Fruit fly (Drosophila melanogaster): Measurements from ENCODE around the gene CG18823.
A peak's percentile ranks its signal among the peaks of the same experiment; 100 is the strongest.

The CG18823 gene

DNA sequence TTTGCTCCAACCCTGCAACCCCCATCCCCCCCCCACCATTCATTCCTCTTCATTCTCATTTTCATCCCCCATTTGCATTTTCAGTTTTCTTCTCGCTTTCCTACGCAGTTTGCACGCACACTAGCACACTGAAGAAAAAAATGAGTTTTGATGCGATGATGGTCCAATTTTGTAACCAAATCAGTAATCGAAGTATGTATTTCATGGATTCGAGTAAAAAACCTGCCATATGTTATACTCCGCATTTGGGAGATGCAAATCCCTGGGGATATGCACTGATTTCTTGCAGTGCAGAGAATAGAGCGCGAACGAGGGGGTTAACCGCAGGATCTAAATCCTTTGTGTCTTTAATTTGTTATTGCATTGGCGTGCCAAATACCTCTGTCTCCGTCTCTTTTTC, 34.4 kb upstream of the CG18823 start (continued):
- TF ChIP-seq CG8089 (GFP tag; optimal IDR thresholded peaks at IDR 0.05) (peak; percentile 33), ato (GFP tag; IDR thresholded peaks at IDR 0.05; ENCODE audit: partially characterized antibody) (no peak), pan (optimal IDR thresholded peaks at IDR 0.05) (no peak), pan (GFP tag; optimal IDR thresholded peaks at IDR 0.05 in 1 of 2, IDR thresholded peaks at IDR 0.05 in 1 of 2) (peak in 1 of 2 experiments; percentile 59), CG2202 (tag; optimal IDR thresholded peaks at IDR 0.05) (no peak), Myb (GFP tag; optimal IDR thresholded peaks at IDR 0.05) (peak; percentile 42), CG1647 (GFP tag; optimal IDR thresholded peaks at IDR 0.05) (peak; percentile 13), stwl (tag; optimal IDR thresholded peaks at IDR 0.05) (no peak), CG42726 (GFP tag; IDR thresholded peaks at IDR 0.05; ENCODE audit: partially characterized antibody) (no peak), B-H2 (GFP tag; optimal IDR thresholded peaks at IDR 0.05) (no peak), CG12219 (GFP tag; optimal IDR thresholded peaks at IDR 0.05) (peak; percentile 57), CG18764 (GFP tag; optimal IDR thresholded peaks at IDR 0.05) (peak; percentile 22), CG15696 (tag; optimal IDR thresholded peaks at IDR 0.05) (no peak), dysf (GFP tag; IDR thresholded peaks at IDR 0.05) (peak; percentile 72), CG10979 (tag; optimal IDR thresholded peaks at IDR 0.05) (peak; percentile 55), pnt (GFP tag; optimal IDR thresholded peaks at IDR 0.05) (peak; percentile 67), CG3281 (GFP tag; optimal IDR thresholded peaks at IDR 0.05) (peak; percentile 40), Scr (GFP tag; IDR thresholded peaks at IDR 0.05; ENCODE audit: partially characterized antibody) (no peak), slp2 (GFP tag; optimal IDR thresholded peaks at IDR 0.05) (peak; percentile 43), Doc2 (GFP tag; IDR thresholded peaks at IDR 0.05) (no peak), dm (GFP tag; optimal IDR thresholded peaks at IDR 0.05) (no peak), croc (GFP tag; conservative IDR thresholded peaks at IDR 0.05) (0 out of 3 replicates have a peak, but pooled peaks have one; percentile 30), CG8478 (optimal IDR thresholded peaks at IDR 0.05) (no peak), CG6254 (GFP tag; optimal IDR thresholded peaks at IDR 0.05) (no peak), TFAM (GFP tag; optimal IDR thresholded peaks at IDR 0.05) (no peak), CG10462 (GFP tag; optimal IDR thresholded peaks at IDR 0.05) (no peak), Meics (GFP tag; optimal IDR thresholded peaks at IDR 0.05) (peak; percentile 68), Awh (GFP tag; IDR thresholded peaks at IDR 0.05) (no peak), CG12391 (tag; optimal IDR thresholded peaks at IDR 0.05) (peak; percentile 46), prd (optimal IDR thresholded peaks at IDR 0.05) (no peak), prd (GFP tag; IDR thresholded peaks at IDR 0.05) (peak; percentile 74), CG34376 (GFP tag; optimal IDR thresholded peaks at IDR 0.05) (no peak), CG14441 (GFP tag; IDR thresholded peaks at IDR 0.05) (peak; percentile 63), CG15514 (GFP tag; optimal IDR thresholded peaks at IDR 0.05) (peak; percentile 41), CG13894 (tag; optimal IDR thresholded peaks at IDR 0.05) (peak; percentile 12), sens (GFP tag) (peak; percentile 90), aop (GFP tag; IDR thresholded peaks at IDR 0.05) (no peak), C15 (GFP tag; IDR thresholded peaks at IDR 0.05) (no peak), Optix (GFP tag; IDR thresholded peaks at IDR 0.05) (0 out of 3 replicates have a peak, but pooled peaks have one; percentile 65), CG13775 (GFP tag; optimal IDR thresholded peaks at IDR 0.05) (no peak), CG6272 (GFP tag; IDR thresholded peaks at IDR 0.05) (no peak), bsh (GFP tag; optimal IDR thresholded peaks at IDR 0.05) (peak in 1 of 2 experiments; percentile 62), Jarid2 (GFP tag; optimal IDR thresholded peaks at IDR 0.05) (no peak), CG4404 (GFP tag; IDR thresholded peaks at IDR 0.05) (peak; percentile 23; the same call in 1 of the 2 replicates), CG11247 (GFP tag; IDR thresholded peaks at IDR 0.05) (peak; percentile 43; the same call in 1 of the 2 replicates), salm (tag; optimal IDR thresholded peaks at IDR 0.05) (no peak), dmrt99B (tag; optimal IDR thresholded peaks at IDR 0.05) (peak; percentile 77), CG30020 (tag; optimal IDR thresholded peaks at IDR 0.05) (no peak), CG18599 (GFP tag; optimal IDR thresholded peaks at IDR 0.05) (peak; percentile 81), CG3838 (GFP tag; optimal IDR thresholded peaks at IDR 0.05) (no peak), da (GFP tag; optimal IDR thresholded peaks at IDR 0.05) (no peak), CG11723 (GFP tag; optimal IDR thresholded peaks at IDR 0.05) (peak; percentile 5)
